Fruit fly (Drosophila melanogaster): Measurements from ENCODE around the gene Svip.
A peak's percentile ranks its signal among the peaks of the same experiment; 100 is the strongest.

The Svip gene

dm6 chr3L:9381602-9382001, 22.8 kb downstream of the Svip start, which contains the start of gene Hsp23 (continued):
- TF ChIP-seq Hr3 (GFP tag; optimal IDR thresholded peaks at IDR 0.05): no peak
- TF ChIP-seq Dip3 (GFP tag; optimal IDR thresholded peaks at IDR 0.05): no peak
- no peak for TF ChIP-seq p53 (GFP tag; optimal IDR thresholded peaks at IDR 0.05)
- TF ChIP-seq CHES-1-like (GFP tag; optimal IDR thresholded peaks at IDR 0.05): no peak
- TF ChIP-seq CG15479 (GFP tag; optimal IDR thresholded peaks at IDR 0.05): peak; percentile 97
- no peak for TF ChIP-seq crp (GFP tag; optimal IDR thresholded peaks at IDR 0.05)
- peak; percentile 21 for TF ChIP-seq CG30020 (tag; optimal IDR thresholded peaks at IDR 0.05)
- no peak for TF ChIP-seq bcd (GFP tag; optimal IDR thresholded peaks at IDR 0.05)
- no peak for TF ChIP-seq CG15011 (GFP tag; optimal IDR thresholded peaks at IDR 0.05)
- no peak for TF ChIP-seq CG18599 (GFP tag; optimal IDR thresholded peaks at IDR 0.05)
- no peak for TF ChIP-seq crc (GFP tag; optimal IDR thresholded peaks at IDR 0.05)
- TF ChIP-seq onecut (GFP tag; IDR thresholded peaks at IDR 0.05): peak; percentile 29; the same call in 1 of the 2 replicates
- no peak for TF ChIP-seq slbo (GFP tag; IDR thresholded peaks at IDR 0.05)
- TF ChIP-seq Oaz (GFP tag; IDR thresholded peaks at IDR 0.05): no peak
- no peak; the same call in 2 of the 3 replicates for TF ChIP-seq CG7963 (GFP tag; IDR thresholded peaks at IDR 0.05; ENCODE audit: partially characterized antibody)
- TF ChIP-seq jumu (GFP tag; optimal IDR thresholded peaks at IDR 0.05): no peak
- TF ChIP-seq Ets97D (GFP tag; optimal IDR thresholded peaks at IDR 0.05): no peak
- no peak for TF ChIP-seq ara (GFP tag; IDR thresholded peaks at IDR 0.05)
- TF ChIP-seq Awh (GFP tag; IDR thresholded peaks at IDR 0.05): no peak
- no peak for TF ChIP-seq CG42726 (GFP tag; IDR thresholded peaks at IDR 0.05; ENCODE audit: partially characterized antibody)
- TF ChIP-seq CG7745 (tag; optimal IDR thresholded peaks at IDR 0.05): no peak
- TF ChIP-seq unc-4 (GFP tag; IDR thresholded peaks at IDR 0.05; ENCODE audit: partially characterized antibody): 0 out of 2 replicates have a peak, but pooled peaks have one; percentile 30
- no peak for TF ChIP-seq D19B (GFP tag; optimal IDR thresholded peaks at IDR 0.05)
- TF ChIP-seq MBD-R2 (GFP tag; IDR thresholded peaks at IDR 0.05): 0 out of 2 replicates have a peak, but pooled peaks have one; percentile 9

dm6 chr3L:9383345-9384075, 24.7 kb downstream of the Svip start, which contains the start of gene Hsp27:
TSS of gene Hsp27 (plus strand) at chr3L:9384063.
- TF ChIP-seq Fer1 (GFP tag; optimal IDR thresholded peaks at IDR 0.05) (peak; percentile 97), CG4404 (GFP tag; IDR thresholded peaks at IDR 0.05) (peak; percentile 99), CG17328 (GFP tag; IDR thresholded peaks at IDR 0.05) (peak; percentile 98), CG9817 (tag; optimal IDR thresholded peaks at IDR 0.05) (peak; percentile 96), vvl (GFP tag; IDR thresholded peaks at IDR 0.05) (peak; percentile 99), CG34376 (GFP tag; optimal IDR thresholded peaks at IDR 0.05) (peak; percentile 94), CG13894 (tag; optimal IDR thresholded peaks at IDR 0.05) (peak; percentile 93), danr (GFP tag; IDR thresholded peaks at IDR 0.05) (peak; percentile 97), CG4707 (GFP tag; optimal IDR thresholded peaks at IDR 0.05) (peak; percentile 92), chm (GFP tag; IDR thresholded peaks at IDR 0.05) (peak; percentile 98), hth (optimal IDR thresholded peaks at IDR 0.05) (no peak), CG10543 (GFP tag; optimal IDR thresholded peaks at IDR 0.05) (peak; percentile 74), CG15269 (tag; optimal IDR thresholded peaks at IDR 0.05) (peak; percentile 97), Max (GFP tag; optimal IDR thresholded peaks at IDR 0.05) (peak; percentile 98), Ets65A (GFP tag) (peak; percentile 98), nmo (GFP tag; optimal IDR thresholded peaks at IDR 0.05) (peak; percentile 99), tap (tag; optimal IDR thresholded peaks at IDR 0.05) (peak; percentile 96), chif (GFP tag; optimal IDR thresholded peaks at IDR 0.05) (peak; percentile 88 to 92), lab (GFP tag; optimal IDR thresholded peaks at IDR 0.05) (peak; percentile 99), kni (GFP tag; optimal IDR thresholded peaks at IDR 0.05) (no peak), CG30431 (GFP tag; optimal IDR thresholded peaks at IDR 0.05) (peak; percentile 98), Xbp1 (GFP tag; optimal IDR thresholded peaks at IDR 0.05) (peak; percentile 99), CG8290 (GFP tag; optimal IDR thresholded peaks at IDR 0.05) (peak; percentile 95), CG8290 (tag; optimal IDR thresholded peaks at IDR 0.05) (peak in 1 of 2 experiments; percentile 66), CG4730 (GFP tag; IDR thresholded peaks at IDR 0.05) (peak; percentile 98), br (optimal IDR thresholded peaks at IDR 0.05) (no peak), NFAT (GFP tag; IDR thresholded peaks at IDR 0.05) (peak; percentile 97)
